Worm (Caenorhabditis elegans) whole organism, L2 larva: ENCODE measurements around the gene M03A8.3.

ENCODE experiments used
- ama-1 ChIP-seq: fragments of 150-350 bp; optimal IDR thresholded peaks from 2 replicates; lab custom pipeline; 2018; ENCODE audit warnings: inconsistent platforms
- lin-13 ChIP-seq: fragments of 150-350 bp; optimal IDR thresholded peaks from 2 replicates; lab custom pipeline; 2014; ENCODE audit warnings: missing biosample characterization, missing genetic modification reagents, missing genetic modification characterization
- mdl-1 ChIP-seq, 2 experiments: fragments of 150-350 bp in 1 of 2; sonication (generic microtip) in 1 of 2; optimal IDR thresholded peaks; 2 replicates each; lab custom pipeline; 2017; ENCODE audit warnings: missing biosample characterization in 2 of 2, missing genetic modification characterization in 2 of 2
- nhr-129 ChIP-seq: fragments of 150-350 bp; optimal IDR thresholded peaks from 2 replicates; lab custom pipeline; 2014; ENCODE audit warnings: missing biosample characterization, missing genetic modification characterization
- unc-62 ChIP-seq: fragments of 150-350 bp; optimal IDR thresholded peaks from 2 replicates; lab custom pipeline; 2014; ENCODE audit warnings: missing biosample characterization, missing genetic modification reagents, missing genetic modification characterization

ce11 chrX:6792281-6793003 is 7.4 kb upstream of the M03A8.3 start:
- TF ChIP-seq nhr-129 (tag; lab: Kevin White, UChicago) = no peak
- TF ChIP-seq mdl-1 (tag; optimal IDR thresholded peaks at IDR 0.05; lab: Kevin White, UChicago) = no peak
- no peak for TF ChIP-seq ama-1 (lab: Kevin White, UChicago)
- no peak for TF ChIP-seq unc-62
- peak; percentile 1 for TF ChIP-seq lin-13 (GFP tag; lab: Kevin White, UChicago)
